Fruit fly (Drosophila melanogaster) whole organism, adult: ENCODE measurements around the gene HP4.

Source experiments
- CG11617 ChIP-seq: fragments of 200-800 bp; sonication (Bioruptor generic); optimal IDR thresholded peaks from 2 replicates; lab custom pipeline; 2017; ENCODE audit warnings: mild to moderate bottlenecking, missing biosample characterization, missing genetic modification reagents, missing genetic modification characterization
- CG12768 ChIP-seq: fragments of 200-800 bp; sonication (Bioruptor generic); optimal IDR thresholded peaks from 2 replicates; lab custom pipeline; 2017; ENCODE audit warnings: missing biosample characterization, missing genetic modification characterization, mild to moderate bottlenecking, moderate library complexity, missing genetic modification reagents
- CG14711 ChIP-seq: fragments of 200-800 bp; sonication (Bioruptor generic); optimal IDR thresholded peaks from 2 replicates; lab custom pipeline; 2018; ENCODE audit warnings: missing biosample characterization, mild to moderate bottlenecking, missing genetic modification characterization, moderate library complexity
- CG1620 ChIP-seq: fragments of 200-800 bp; sonication (Bioruptor generic); optimal IDR thresholded peaks from 2 replicates; lab custom pipeline; 2016; ENCODE audit warnings: missing biosample characterization, missing genetic modification characterization
- CG33017 ChIP-seq: fragments of 200-800 bp; sonication (Bioruptor generic); optimal IDR thresholded peaks from 2 replicates; lab custom pipeline; 2018; ENCODE audit warnings: missing biosample characterization, mild to moderate bottlenecking, missing genetic modification characterization, moderate library complexity
- CG5204 ChIP-seq: fragments of 200-800 bp; sonication (Bioruptor generic); optimal IDR thresholded peaks from 2 replicates; lab custom pipeline; 2016; ENCODE audit warnings: missing biosample characterization, missing genetic modification characterization
- CG7045 ChIP-seq: fragments of 200-800 bp; sonication (Bioruptor generic); optimal IDR thresholded peaks from 2 replicates; lab custom pipeline; 2017; ENCODE audit warnings: missing biosample characterization, mild to moderate bottlenecking, missing genetic modification characterization
- CG7101 ChIP-seq: fragments of 200-800 bp; sonication (Bioruptor generic); optimal IDR thresholded peaks from 2 replicates; lab custom pipeline; 2018; ENCODE audit warnings: missing biosample characterization, mild to moderate bottlenecking, missing genetic modification characterization, moderate library complexity
- Clk ChIP-seq: fragments of 200-800 bp; sonication (Bioruptor generic); optimal IDR thresholded peaks from 2 replicates; lab custom pipeline; 2017; ENCODE audit warnings: missing biosample characterization, missing genetic modification characterization
- Crg-1 ChIP-seq: fragments of 200-800 bp; sonication (Bioruptor generic); optimal IDR thresholded peaks from 2 replicates; lab custom pipeline; 2016; ENCODE audit warnings: missing biosample characterization, missing genetic modification characterization
- Hr96 ChIP-seq: fragments of 200-800 bp; sonication (Bioruptor generic); optimal IDR thresholded peaks from 2 replicates; lab custom pipeline; 2016; ENCODE audit warnings: missing biosample characterization, missing genetic modification characterization
- Mnt ChIP-seq: fragments of 200-800 bp; sonication (Bioruptor generic); optimal IDR thresholded peaks from 2 replicates; lab custom pipeline; 2016; ENCODE audit warnings: missing biosample characterization, mild to moderate bottlenecking, missing genetic modification characterization
- bab1 ChIP-seq: fragments of 200-800 bp; sonication (Bioruptor generic); optimal IDR thresholded peaks from 3 replicates; lab custom pipeline; 2019; ENCODE audit warnings: missing biosample characterization, mild to moderate bottlenecking, missing genetic modification characterization, moderate library complexity
- cic ChIP-seq: fragments of 200-800 bp; sonication (Bioruptor generic); optimal IDR thresholded peaks from 2 replicates; lab custom pipeline; 2017; ENCODE audit warnings: missing biosample characterization, mild to moderate bottlenecking, missing genetic modification characterization, moderate library complexity
- cnc ChIP-seq, 2 experiments: fragments of >200 bp; optimal IDR thresholded peaks; 2 replicates each; lab custom pipeline; 2017
- kay ChIP-seq: fragments of 200-800 bp; sonication (Bioruptor generic); peaks from one replicate; lab custom pipeline; 2016; ENCODE audit warnings: missing biosample characterization, missing genetic modification characterization, borderline replicate concordance
- ovo ChIP-seq: fragments of 200-800 bp; sonication (Bioruptor generic); optimal IDR thresholded peaks from 2 replicates; lab custom pipeline; 2016; ENCODE audit warnings: missing biosample characterization, missing genetic modification characterization
- pad ChIP-seq: fragments of 200-800 bp; sonication (Bioruptor generic); optimal IDR thresholded peaks from 3 replicates; lab custom pipeline; 2017; ENCODE audit warnings: missing biosample characterization, missing genetic modification characterization, mild to moderate bottlenecking, moderate library complexity, missing genetic modification reagents
- tj ChIP-seq: fragments of 200-800 bp; sonication (Bioruptor generic); optimal IDR thresholded peaks from 3 replicates; lab custom pipeline; 2017; ENCODE audit warnings: missing biosample characterization, mild to moderate bottlenecking, missing genetic modification characterization, moderate library complexity
- toe ChIP-seq: fragments of 200-800 bp; sonication (Bioruptor generic); optimal IDR thresholded peaks from 2 replicates; lab custom pipeline; 2016; ENCODE audit warnings: missing biosample characterization, missing genetic modification characterization

Gene HP4

DNA sequence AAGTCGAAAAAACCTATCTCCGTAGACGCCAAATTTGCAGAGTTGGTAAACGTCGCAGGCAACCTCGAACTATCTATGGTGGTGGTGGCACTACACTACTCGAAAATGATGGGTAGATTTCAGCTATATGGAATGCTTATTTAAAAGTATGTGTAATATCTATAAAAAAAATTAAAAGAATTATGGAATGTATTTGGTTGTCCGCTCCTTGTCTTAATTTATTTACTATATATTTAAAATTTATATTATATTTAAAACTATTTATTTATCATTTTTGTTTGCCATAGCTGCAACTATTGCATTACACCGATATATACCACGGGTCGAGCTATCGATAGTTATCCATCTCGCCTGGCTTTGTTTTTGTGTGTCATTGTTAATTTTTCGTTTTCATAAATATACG, at the start of gene HP4, which contains the start of gene CG8209:
TSS of gene HP4 (minus strand) at position 74 of the 403 bp plus-strand sequence.
TSS of gene CG8209 (plus strand) at position 326 of the 403 bp plus-strand sequence.
- TF ChIP-seq cnc (optimal IDR thresholded peaks at IDR 0.05; lab: Kevin White, UChicago) (no peak), ovo (peak; percentile 82), cic (peak; percentile 37), bab1 (GFP tag; lab: Kevin White, UChicago) (peak; percentile 85), Crg-1 (GFP tag; lab: Kevin White, UChicago) (peak; percentile 76), Hr96 (no peak), tj (GFP tag; lab: Kevin White, UChicago) (peak; percentile 66), CG12768 (peak; percentile 85), CG11617 (peak; percentile 86), CG33017 (tag; lab: Kevin White, UChicago) (peak; percentile 81), Clk (peak; percentile 75), CG14711 (tag; lab: Kevin White, UChicago) (peak; percentile 83), Mnt (GFP tag; lab: Kevin White, UChicago) (peak; percentile 71), CG5204 (GFP tag; lab: Kevin White, UChicago) (no peak), toe (no peak), kay (GFP tag; lab: Kevin White, UChicago) (no peak), CG7101 (tag; lab: Kevin White, UChicago) (peak; percentile 90), CG7045 (GFP tag; lab: Kevin White, UChicago) (peak; percentile 79), pad (GFP tag; lab: Kevin White, UChicago) (peak; percentile 78), CG1620 (GFP tag; lab: Kevin White, UChicago) (peak; percentile 72)

DNA sequence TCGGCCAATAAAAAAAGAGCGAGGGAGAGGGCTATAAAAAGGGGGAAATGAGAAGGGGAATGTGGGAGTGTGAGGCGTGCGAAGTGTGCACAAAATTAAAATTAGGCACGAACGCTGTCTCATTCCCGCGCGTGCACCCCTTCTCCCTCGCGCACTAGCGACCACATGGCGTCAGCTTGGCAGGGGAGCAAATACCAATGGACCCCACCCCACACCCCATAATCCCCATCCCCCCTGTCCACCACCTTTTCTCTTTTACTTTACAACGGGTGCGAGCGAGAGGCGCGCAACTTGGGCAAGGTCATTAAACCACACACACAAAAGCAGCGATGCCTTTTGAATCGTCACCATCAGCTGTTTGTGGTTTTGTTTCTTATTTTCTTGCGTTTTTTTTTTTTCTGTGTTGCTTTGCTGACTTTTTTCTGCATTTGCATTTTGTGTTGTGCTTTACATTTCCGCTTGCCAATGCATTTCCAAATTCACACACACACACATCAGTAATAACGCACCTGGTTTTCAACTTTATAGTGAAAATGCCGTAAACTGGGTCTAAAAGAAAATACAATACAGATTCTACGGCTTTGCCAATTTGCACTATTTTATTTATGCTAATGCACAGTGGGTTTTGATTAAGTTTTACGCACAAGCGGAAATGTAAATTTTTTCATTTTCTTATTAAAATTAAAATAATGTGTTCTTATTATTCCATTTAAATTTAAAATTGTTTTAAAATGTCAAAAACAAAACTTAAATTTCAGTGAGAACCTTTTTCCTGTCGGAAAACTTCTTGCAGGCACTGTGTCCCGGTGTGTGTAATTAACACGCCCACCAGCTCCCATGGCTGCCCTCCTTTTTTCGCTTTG, 48.6 kb upstream of the HP4 start:
- TF ChIP-seq cic (no peak), pad (GFP tag; lab: Kevin White, UChicago) (peak; percentile 40), Crg-1 (GFP tag; lab: Kevin White, UChicago) (no peak), ovo (no peak), CG1620 (GFP tag; lab: Kevin White, UChicago) (peak; percentile 32), CG12768 (peak; percentile 17), bab1 (GFP tag; lab: Kevin White, UChicago) (peak; percentile 77), CG5204 (GFP tag; lab: Kevin White, UChicago) (peak; percentile 4), CG14711 (tag; lab: Kevin White, UChicago) (peak; percentile 67), CG7101 (tag; lab: Kevin White, UChicago) (peak; percentile 46), CG33017 (tag; lab: Kevin White, UChicago) (peak; percentile 43), CG7045 (GFP tag; lab: Kevin White, UChicago) (peak; percentile 66), Clk (peak; percentile 40), Mnt (GFP tag; lab: Kevin White, UChicago) (no peak), tj (GFP tag; lab: Kevin White, UChicago) (peak; percentile 95), CG11617 (peak; percentile 37)

DNA sequence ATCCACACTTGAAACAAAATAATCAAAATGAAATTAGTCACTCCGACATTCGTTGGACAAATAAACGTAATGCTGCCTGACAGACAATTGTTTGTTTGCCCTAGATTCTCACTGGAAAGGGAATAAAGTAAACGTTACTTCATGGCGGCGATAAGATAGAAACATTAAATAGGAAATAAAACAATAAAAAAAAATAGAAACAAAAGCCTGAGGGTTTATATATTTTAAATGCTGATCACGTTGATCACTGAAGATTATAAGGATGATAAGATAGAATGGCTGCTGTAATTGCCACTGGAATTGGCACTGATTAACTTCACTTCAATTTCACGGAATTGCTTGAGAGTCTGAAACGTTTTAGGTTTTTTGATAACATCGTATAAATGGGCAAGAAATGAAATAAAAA, 42.7 kb upstream of the HP4 start:
- TF ChIP-seq cnc (optimal IDR thresholded peaks at IDR 0.05; lab: Kevin White, UChicago) (no peak), Hr96 (no peak), CG7101 (tag; lab: Kevin White, UChicago) (peak; percentile 32), toe (no peak), CG12768 (peak; percentile 28), pad (GFP tag; lab: Kevin White, UChicago) (no peak), ovo (peak; percentile 24), CG5204 (GFP tag; lab: Kevin White, UChicago) (no peak), bab1 (GFP tag; lab: Kevin White, UChicago) (no peak), CG7045 (GFP tag; lab: Kevin White, UChicago) (peak; percentile 50), Mnt (GFP tag; lab: Kevin White, UChicago) (no peak), CG1620 (GFP tag; lab: Kevin White, UChicago) (no peak), Crg-1 (GFP tag; lab: Kevin White, UChicago) (no peak), kay (GFP tag; lab: Kevin White, UChicago) (peak; percentile 82), CG14711 (tag; lab: Kevin White, UChicago) (peak; percentile 12), cic (peak; percentile 23), Clk (no peak), CG33017 (tag; lab: Kevin White, UChicago) (peak; percentile 60), tj (GFP tag; lab: Kevin White, UChicago) (peak; percentile 7), CG11617 (peak; percentile 15)

DNA sequence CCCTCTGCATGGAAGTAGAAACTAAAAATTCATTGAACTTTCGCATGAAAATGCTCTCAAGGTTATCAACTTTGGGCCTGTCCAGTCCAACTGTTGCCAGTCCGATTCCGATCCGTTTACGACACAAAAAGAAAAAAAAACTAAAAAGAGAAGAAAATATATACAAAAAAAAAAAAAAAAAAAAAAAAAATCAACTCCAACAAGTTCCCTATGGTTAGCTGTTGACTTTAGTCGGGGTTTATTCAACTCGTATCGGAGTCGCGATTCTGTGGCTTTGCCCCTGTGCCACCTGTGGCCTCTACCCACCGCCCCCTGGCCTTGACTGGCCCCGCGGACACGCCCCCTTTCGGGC, 37.9 kb upstream of the HP4 start:
- TF ChIP-seq toe, result no peak
- TF ChIP-seq Crg-1 (GFP tag; lab: Kevin White, UChicago), result no peak
- TF ChIP-seq tj (GFP tag; lab: Kevin White, UChicago), result no peak
- TF ChIP-seq CG5204 (GFP tag; lab: Kevin White, UChicago), result no peak
- TF ChIP-seq cnc (optimal IDR thresholded peaks at IDR 0.05; lab: Kevin White, UChicago), result no peak
- no peak for TF ChIP-seq pad (GFP tag; lab: Kevin White, UChicago)
- no peak for TF ChIP-seq CG14711 (tag; lab: Kevin White, UChicago)
- TF ChIP-seq CG7101 (tag; lab: Kevin White, UChicago), result no peak
- no peak for TF ChIP-seq CG33017 (tag; lab: Kevin White, UChicago)
- no peak for TF ChIP-seq bab1 (GFP tag; lab: Kevin White, UChicago)
- no peak for TF ChIP-seq CG7045 (GFP tag; lab: Kevin White, UChicago)
- no peak for TF ChIP-seq CG12768
- no peak for TF ChIP-seq kay (GFP tag; lab: Kevin White, UChicago)
- no peak for TF ChIP-seq ovo
- no peak for TF ChIP-seq CG11617
- no peak for TF ChIP-seq Hr96
- TF ChIP-seq Clk, result no peak
- TF ChIP-seq cic, result no peak
- TF ChIP-seq CG1620 (GFP tag; lab: Kevin White, UChicago), result no peak
- no peak for TF ChIP-seq Mnt (GFP tag; lab: Kevin White, UChicago)
